ENCODE assay signal across 1 worm cellular context in genomic region chrX:12458021-12458420, ce11.
TF ChIP-seq lines count a peak whose summit lies in the region.

No protein-coding gene starts in this region.

TF ChIP-seq in whole organism, L4 larva, 104 proteins besides CTCF, POLR2A, EP300 and RAD21 (continued from another document):
- TF ChIP-seq ZK337.2 (GFP tag; IDR thresholded peaks at IDR 0.05; lab: Robert Waterston, UW) = peak; percentile 48; the same call in 1 of the 2 replicates
- TF ChIP-seq mes-2 (tag; optimal IDR thresholded peaks at IDR 0.05; lab: Kevin White, UChicago; ENCODE audit: poor library complexity, severe bottlenecking) = peak; percentile 73
- peak; percentile 42 for TF ChIP-seq dve-1 (tag; optimal IDR thresholded peaks at IDR 0.05; lab: Kevin White, UChicago; ENCODE audit: insufficient read depth)
- TF ChIP-seq dmd-8 (GFP tag; IDR thresholded peaks at IDR 0.05; lab: Robert Waterston, UW) = peak; percentile 94
- peak; percentile 55 for TF ChIP-seq zfp-2 (tag; optimal IDR thresholded peaks at IDR 0.05; lab: Kevin White, UChicago)
- TF ChIP-seq mep-1 (tag; optimal IDR thresholded peaks at IDR 0.05; lab: Kevin White, UChicago) = peak; percentile 77
